Worm (Caenorhabditis elegans) whole organism, early embryonic: Measurements from ENCODE around the gene T24A6.7.
"Not testable (repeated sequence)": the region's sequence is repeated elsewhere in the genome, so short reads cannot be mapped to it uniquely, and the experiment has no call there.

Experiments used
- B0310.2 ChIP-seq: sonication (generic microtip); optimal IDR thresholded peaks from 2 replicates; lab custom pipeline; 2016; ENCODE audit warnings: mild to moderate bottlenecking, missing genetic modification characterization, missing compliant biosample characterization
- F13C5.2 ChIP-seq: sonication (generic microtip); optimal IDR thresholded peaks from 2 replicates; lab custom pipeline; 2017; ENCODE audit warnings: mild to moderate bottlenecking, missing genetic modification characterization, inconsistent platforms, missing compliant biosample characterization
- aly-1 ChIP-seq: sonication (generic microtip); optimal IDR thresholded peaks from 2 replicates; lab custom pipeline; 2016; ENCODE audit warnings: missing genetic modification characterization, missing compliant biosample characterization
- ama-1 ChIP-seq: fragments of 150-350 bp; optimal IDR thresholded peaks from 2 replicates; lab custom pipeline; 2014
- ceh-13 ChIP-seq: fragments of 200-800 bp; sonication (Bioruptor generic); optimal IDR thresholded peaks from 2 replicates; lab custom pipeline; 2018; ENCODE audit warnings: mild to moderate bottlenecking, missing genetic modification characterization, missing compliant biosample characterization
- ceh-36 ChIP-seq: sonication (generic microtip); optimal IDR thresholded peaks from 2 replicates; lab custom pipeline; 2016; ENCODE audit warnings: missing genetic modification characterization, inconsistent platforms, missing compliant biosample characterization
- ets-7 ChIP-seq: sonication (generic microtip); optimal IDR thresholded peaks from 2 replicates; lab custom pipeline; 2016; ENCODE audit warnings: missing genotype, missing genetic modification characterization, missing compliant biosample characterization
- flt-1 ChIP-seq: fragments of 200-800 bp; sonication (Bioruptor generic); IDR thresholded peaks from 2 replicates; pipeline ENCODE4 v1.3.6; 2022; ENCODE audit warnings: missing genetic modification characterization, missing compliant biosample characterization
- hmbx-1 ChIP-seq: sonication (generic microtip); optimal IDR thresholded peaks from 2 replicates; lab custom pipeline; 2016; ENCODE audit warnings: mild to moderate bottlenecking, missing genetic modification characterization, missing compliant biosample characterization
- hmg-4 ChIP-seq: fragments of 200-800 bp; sonication (Bioruptor generic); optimal IDR thresholded peaks from 2 replicates; lab custom pipeline; 2018; ENCODE audit warnings: mild to moderate bottlenecking, missing genetic modification characterization, missing compliant biosample characterization
- hnd-1 ChIP-seq: sonication (generic microtip); optimal IDR thresholded peaks from 2 replicates; lab custom pipeline; 2016; ENCODE audit warnings: missing genetic modification characterization, missing compliant biosample characterization
- pes-1 ChIP-seq: fragments of 200-800 bp; sonication (Bioruptor generic); IDR thresholded peaks from 2 replicates; pipeline ENCODE4 v1.3.6; 2022; ENCODE audit warnings: missing genetic modification reagents, missing genetic modification characterization, missing compliant biosample characterization
- scrt-1 ChIP-seq: fragments of 200-800 bp; sonication (Bioruptor generic); IDR thresholded peaks from 2 replicates; pipeline ENCODE4 v1.3.6; 2022; ENCODE audit warnings: missing genetic modification characterization, missing compliant biosample characterization
- sea-1 ChIP-seq: fragments of 200-800 bp; sonication (Bioruptor generic); conservative IDR thresholded peaks from 2 replicates; pipeline ENCODE4 v1.3.6; 2022; ENCODE audit warnings: missing genetic modification characterization, missing compliant biosample characterization
- tbx-11 ChIP-seq: fragments of 200-800 bp; sonication (Bioruptor generic); IDR thresholded peaks from 2 replicates; pipeline ENCODE4 v1.3.6; 2022; ENCODE audit warnings: missing genetic modification characterization, missing compliant biosample characterization
- tbx-37 ChIP-seq: fragments of 200-800 bp; sonication (Bioruptor generic); conservative IDR thresholded peaks from 2 replicates; pipeline ENCODE4 v1.3.6; 2022; ENCODE audit warnings: missing genetic modification reagents, missing genetic modification characterization, missing compliant biosample characterization
- tra-4 ChIP-seq: sonication (generic microtip); optimal IDR thresholded peaks from 2 replicates; lab custom pipeline; 2017; ENCODE audit warnings: missing genetic modification characterization, missing compliant biosample characterization

Gene T24A6.7

ce11 chrV:3496880-3497279, 28.2 kb upstream of the T24A6.7 start, which contains the start of gene C07G3.15:
TSS of gene C07G3.15 (minus strand) at chrV:3496980.
- TF ChIP-seq tra-4 (no peak), hnd-1 (tag; lab: Kevin White, UChicago) (no peak), ama-1 (no peak), ceh-13 (no peak), sea-1 (GFP tag; lab: Robert Waterston, UW) (no peak), ceh-36 (tag; lab: Kevin White, UChicago) (no peak), B0310.2 (no peak), aly-1 (tag; lab: Kevin White, UChicago) (no peak), flt-1 (GFP tag; lab: Robert Waterston, UW) (no peak), F13C5.2 (tag; lab: Kevin White, UChicago) (no peak), hmbx-1 (tag; lab: Kevin White, UChicago) (no peak)

- TF ChIP-seq scrt-1 (GFP tag; lab: Robert Waterston, UW) (no peak), ceh-13 (no peak), ama-1 (no peak), pes-1 (GFP tag; lab: Robert Waterston, UW) (no peak), tbx-11 (no peak), tra-4 (no peak), aly-1 (tag; lab: Kevin White, UChicago) (no peak), flt-1 (GFP tag; lab: Robert Waterston, UW) (no peak), F13C5.2 (tag; lab: Kevin White, UChicago) (no peak), hnd-1 (tag; lab: Kevin White, UChicago) (no peak), tbx-37 (no peak), hmbx-1 (tag; lab: Kevin White, UChicago) (no peak), B0310.2 (no peak), ceh-36 (tag; lab: Kevin White, UChicago) (no peak), hmg-4 (GFP tag; lab: Kevin White, UChicago) (no peak), sea-1 (GFP tag; lab: Robert Waterston, UW) (no peak), ets-7 (tag; lab: Kevin White, UChicago) (no peak)
These were observed 23.0 kb upstream of the T24A6.7 start, which contains the start of the genes C07G3.8 and C07G3.10 for ce11 chrV:3502038-3502437. TSS of gene C07G3.8 (minus strand) at chrV:3502138. TSS of gene C07G3.10 (plus strand) at chrV:3502307.

ce11 chrV:3505745-3506144, 19.3 kb upstream of the T24A6.7 start:
- TF ChIP-seq hmg-4 (GFP tag; lab: Kevin White, UChicago) (no peak), hnd-1 (tag; lab: Kevin White, UChicago) (no peak), flt-1 (GFP tag; lab: Robert Waterston, UW) (no peak), B0310.2 (no peak), aly-1 (tag; lab: Kevin White, UChicago) (no peak), hmbx-1 (tag; lab: Kevin White, UChicago) (no peak), ceh-36 (tag; lab: Kevin White, UChicago) (no peak), ama-1 (no peak), pes-1 (GFP tag; lab: Robert Waterston, UW) (no peak)

ce11 chrV:3506252-3506651, 18.8 kb upstream of the T24A6.7 start, which contains the start of gene ugt-64:
TSS of gene ugt-64 (minus strand) at chrV:3506352.
- TF ChIP-seq scrt-1 (GFP tag; lab: Robert Waterston, UW); tbx-11; ceh-36 (tag; lab: Kevin White, UChicago): not testable (repeated sequence)

- TF ChIP-seq ceh-36 (tag; lab: Kevin White, UChicago): no peak
- TF ChIP-seq flt-1 (GFP tag; lab: Robert Waterston, UW): no peak
- no peak for TF ChIP-seq hmg-4 (GFP tag; lab: Kevin White, UChicago)
- no peak for TF ChIP-seq scrt-1 (GFP tag; lab: Robert Waterston, UW)
- no peak for TF ChIP-seq B0310.2
- TF ChIP-seq ama-1: no peak
- no peak for TF ChIP-seq hnd-1 (tag; lab: Kevin White, UChicago)
- TF ChIP-seq pes-1 (GFP tag; lab: Robert Waterston, UW): no peak
- no peak for TF ChIP-seq ceh-13
- no peak for TF ChIP-seq hmbx-1 (tag; lab: Kevin White, UChicago)
- no peak for TF ChIP-seq ets-7 (tag; lab: Kevin White, UChicago)
- TF ChIP-seq tbx-37: no peak
- no peak for TF ChIP-seq F13C5.2 (tag; lab: Kevin White, UChicago)
These were observed 17.4 kb upstream of the T24A6.7 start, which contains the start of gene str-225 for ce11 chrV:3507691-3508090. TSS of gene str-225 (plus strand) at chrV:3507822.

ce11 chrV:3509878-3510277, 15.2 kb upstream of the T24A6.7 start, which contains the start of gene str-228:
TSS of gene str-228 (plus strand) at chrV:3510178.
- TF ChIP-seq ceh-36 (tag; lab: Kevin White, UChicago) (no peak), hmbx-1 (tag; lab: Kevin White, UChicago) (no peak), ceh-13 (no peak), hnd-1 (tag; lab: Kevin White, UChicago) (no peak), hmg-4 (GFP tag; lab: Kevin White, UChicago) (no peak), scrt-1 (GFP tag; lab: Robert Waterston, UW) (no peak), sea-1 (GFP tag; lab: Robert Waterston, UW) (no peak), pes-1 (GFP tag; lab: Robert Waterston, UW) (no peak), tra-4 (no peak), tbx-11 (no peak), flt-1 (GFP tag; lab: Robert Waterston, UW) (no peak), F13C5.2 (tag; lab: Kevin White, UChicago) (no peak), ets-7 (tag; lab: Kevin White, UChicago) (no peak), ama-1 (no peak), B0310.2 (no peak), aly-1 (tag; lab: Kevin White, UChicago) (no peak), tbx-37 (no peak)

- TF ChIP-seq hnd-1 (tag; lab: Kevin White, UChicago) (no peak), tbx-37 (no peak), ceh-36 (tag; lab: Kevin White, UChicago) (no peak), aly-1 (tag; lab: Kevin White, UChicago) (no peak), pes-1 (GFP tag; lab: Robert Waterston, UW) (no peak), scrt-1 (GFP tag; lab: Robert Waterston, UW) (no peak), ama-1 (no peak), hmbx-1 (tag; lab: Kevin White, UChicago) (no peak), sea-1 (GFP tag; lab: Robert Waterston, UW) (no peak), tra-4 (no peak), B0310.2 (no peak), hmg-4 (GFP tag; lab: Kevin White, UChicago) (no peak), F13C5.2 (tag; lab: Kevin White, UChicago) (no peak), flt-1 (GFP tag; lab: Robert Waterston, UW) (no peak), ets-7 (tag; lab: Kevin White, UChicago) (no peak)
These were observed 12.7 kb upstream of the T24A6.7 start, which contains the start of gene str-226 for ce11 chrV:3512381-3512780. TSS of gene str-226 (plus strand) at chrV:3512681.
